Worm (Caenorhabditis elegans) whole organism, midembryonic: ENCODE measurements around the gene F21G4.5.

Experiments
- T22C8.4 ChIP-seq: fragments of 200-800 bp; sonication (Bioruptor generic); IDR thresholded peaks from 2 replicates; pipeline ENCODE4 v1.3.6; 2022; ENCODE audit warnings: missing genetic modification characterization, missing compliant biosample characterization
- cog-1 ChIP-seq: sonication (generic microtip); optimal IDR thresholded peaks from 2 replicates; lab custom pipeline; 2016; ENCODE audit warnings: missing genetic modification characterization, missing compliant biosample characterization
- flt-1 ChIP-seq: fragments of 200-800 bp; sonication (Bioruptor generic); IDR thresholded peaks from 2 replicates; pipeline ENCODE4 v1.3.6; 2022; ENCODE audit warnings: missing genetic modification characterization, missing compliant biosample characterization
- med-1 ChIP-seq: sonication (generic microtip); optimal IDR thresholded peaks from 2 replicates; lab custom pipeline; 2017; ENCODE audit warnings: missing genetic modification characterization, mild to moderate bottlenecking, missing compliant biosample characterization, antibody characterized with exemption, missing genetic modification reagents; ENCODE audit not compliant: insufficient read depth
- ref-1 ChIP-seq: fragments of 200-800 bp; sonication (Bioruptor generic); conservative IDR thresholded peaks from 2 replicates; pipeline ENCODE4 v1.3.6; 2022; ENCODE audit warnings: missing genetic modification reagents, missing genetic modification characterization, missing compliant biosample characterization
- tab-1 ChIP-seq: fragments of 200-800 bp; sonication (Bioruptor generic); IDR thresholded peaks from 2 replicates; pipeline ENCODE4 v1.3.6; 2022; ENCODE audit warnings: missing genetic modification characterization, missing compliant biosample characterization
- ztf-23 ChIP-seq: fragments of 200-800 bp; sonication (Bioruptor generic); IDR thresholded peaks from 2 replicates; pipeline ENCODE4 v1.3.6; 2022; ENCODE audit warnings: missing genetic modification reagents, missing genetic modification characterization, missing compliant biosample characterization
- ztf-29 ChIP-seq: fragments of 200-800 bp; sonication (Bioruptor generic); IDR thresholded peaks from 2 replicates; pipeline ENCODE4 v1.3.6; 2022; ENCODE audit warnings: missing genetic modification reagents, missing genetic modification characterization, missing compliant biosample characterization

- TF ChIP-seq ztf-29 (GFP tag; lab: Robert Waterston, UW) (no peak), flt-1 (no peak), ztf-23 (GFP tag; lab: Robert Waterston, UW) (no peak), cog-1 (tag; lab: Kevin White, UChicago) (no peak), ref-1 (GFP tag; lab: Robert Waterston, UW) (no peak), tab-1 (GFP tag; lab: Robert Waterston, UW) (no peak), med-1 (GFP tag; lab: Kevin White, UChicago) (no peak), T22C8.4 (GFP tag; lab: Robert Waterston, UW) (no peak)
Observed at ce11 chrX:9957449-9957848, 51.5 kb downstream of the F21G4.5 start.
